Worm (Caenorhabditis elegans): Measurements from ENCODE around the gene drd-50.

DNA sequence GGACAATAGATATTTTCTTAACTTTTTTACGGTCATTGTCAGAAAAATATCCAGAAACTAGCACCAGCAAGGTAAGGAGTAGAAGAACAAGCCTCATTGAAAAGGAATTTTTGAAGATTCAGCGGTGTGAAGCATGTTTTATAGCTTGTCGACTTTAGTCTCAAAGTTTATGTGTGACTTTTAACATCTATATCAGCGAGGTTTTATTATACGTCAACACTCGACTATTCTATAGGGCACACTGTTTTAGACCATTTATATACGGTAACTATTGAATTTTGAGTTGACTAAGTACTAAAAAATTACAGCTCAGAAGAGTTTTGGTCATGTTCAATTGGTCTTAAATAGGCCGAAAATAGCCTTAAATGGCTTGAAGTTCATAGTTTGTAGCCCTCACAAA lies 23.8 kb downstream of the drd-50 start, which contains the start of gene F49F1.11:
- TF ChIP-seq nhr-11 (tag; optimal IDR thresholded peaks at IDR 0.05): no peak
- TF ChIP-seq jun-1 (tag; optimal IDR thresholded peaks at IDR 0.05): no peak
- no peak for TF ChIP-seq nhr-77 (tag; optimal IDR thresholded peaks at IDR 0.05)
- TF ChIP-seq elt-1 (tag; optimal IDR thresholded peaks at IDR 0.05): no peak
- no peak for TF ChIP-seq nhr-28 (tag; optimal IDR thresholded peaks at IDR 0.05)
- TF ChIP-seq pqm-1 (tag; optimal IDR thresholded peaks at IDR 0.05): no peak
